Fruit fly (Drosophila melanogaster): ENCODE measurements around the gene CG10063.

dm6 chr3L:6996907-6997306, 24.6 kb upstream of the CG10063 start:
- TF ChIP-seq CG9948 (tag; optimal IDR thresholded peaks at IDR 0.05) (peak; percentile 29), Pif1A (GFP tag; optimal IDR thresholded peaks at IDR 0.05) (peak; percentile 47), CG4496 (GFP tag; IDR thresholded peaks at IDR 0.05) (peak; percentile 59; the same call in 1 of the 3 replicates), CG15710 (tag; optimal IDR thresholded peaks at IDR 0.05) (peak; percentile 28), rn (GFP tag; IDR thresholded peaks at IDR 0.05) (no peak)

All from whole organism, pupa.